Fruit fly (Drosophila melanogaster) whole organism, wandering third instar larva: ENCODE results near the gene Nup107.

Source experiments
- Abd-B ChIP-seq: fragments of >200 bp; optimal IDR thresholded peaks from 2 replicates; lab custom pipeline; 2017; ENCODE audit warnings: missing biosample characterization, missing genetic modification characterization
- CG32264 ChIP-seq: fragments of 200-800 bp; sonication (Bioruptor generic); optimal IDR thresholded peaks from 2 replicates; lab custom pipeline; 2016; ENCODE audit warnings: missing biosample characterization, missing genetic modification characterization
- CG9705 ChIP-seq: fragments of 200-800 bp; sonication (Bioruptor generic); optimal IDR thresholded peaks from 2 replicates; lab custom pipeline; 2018; ENCODE audit warnings: missing biosample characterization, mild to moderate bottlenecking, missing genetic modification characterization
- CrebA ChIP-seq: fragments of 200-800 bp; sonication (Bioruptor generic); optimal IDR thresholded peaks from 2 replicates; lab custom pipeline; 2016; ENCODE audit warnings: missing biosample characterization, mild to moderate bottlenecking, missing genetic modification characterization, borderline replicate concordance
- Dfd ChIP-seq: fragments of >200 bp; optimal IDR thresholded peaks from 2 replicates; lab custom pipeline; 2017; ENCODE audit warnings: missing biosample characterization, missing genetic modification characterization
- Dif ChIP-seq: fragments of 200-275, 200-300 bp; sonication (Bioruptor generic); optimal IDR thresholded peaks from 2 replicates; lab custom pipeline; 2018; ENCODE audit warnings: missing biosample characterization, missing genetic modification characterization; ENCODE audit not compliant: partially characterized antibody
- GATAd ChIP-seq: sonication (Bioruptor generic); optimal IDR thresholded peaks from 2 replicates; lab custom pipeline; 2016; ENCODE audit warnings: missing biosample characterization, missing genetic modification characterization
- HLH106 ChIP-seq: fragments of 200-800 bp; optimal IDR thresholded peaks from 3 replicates; lab custom pipeline; 2019; ENCODE audit warnings: missing biosample characterization, mild to moderate bottlenecking, missing genetic modification characterization, moderate library complexity
- Hnf4 ChIP-seq: fragments of 200-800 bp; sonication (Bioruptor generic); optimal IDR thresholded peaks from 2 replicates; lab custom pipeline; 2016; ENCODE audit warnings: missing biosample characterization, mild to moderate bottlenecking, missing genetic modification characterization
- Hr78 ChIP-seq: fragments of >200 bp; optimal IDR thresholded peaks from 2 replicates; lab custom pipeline; 2017; ENCODE audit warnings: missing biosample characterization, missing genetic modification characterization
- Hr83 ChIP-seq: fragments of 200-300 bp; sonication (Bioruptor generic); optimal IDR thresholded peaks from 2 replicates; lab custom pipeline; 2016; ENCODE audit warnings: missing biosample characterization, mild to moderate bottlenecking, missing genetic modification characterization, moderate library complexity; ENCODE audit not compliant: poor library complexity, severe bottlenecking
- Jra ChIP-seq: sonication (Bioruptor generic); optimal IDR thresholded peaks from 2 replicates; lab custom pipeline; 2016; ENCODE audit warnings: missing biosample characterization, missing genetic modification characterization
- Mio ChIP-seq: sonication (Bioruptor generic); optimal IDR thresholded peaks from 2 replicates; lab custom pipeline; 2016; ENCODE audit warnings: missing biosample characterization, missing genetic modification characterization
- Myc ChIP-seq: fragments of >200 bp; optimal IDR thresholded peaks from 2 replicates; lab custom pipeline; 2017
- OdsH ChIP-seq: fragments of 200-800 bp; sonication (Bioruptor generic); optimal IDR thresholded peaks from 2 replicates; lab custom pipeline; 2016; ENCODE audit warnings: missing biosample characterization, mild to moderate bottlenecking, missing genetic modification characterization
- Rel ChIP-seq, 2 experiments: fragments of 200-800 bp; sonication (Bioruptor generic) in 1 of 2; optimal IDR thresholded peaks; 2 replicates in 1 of 2; 3 replicates in 1 of 2; lab custom pipeline; 2016 to 2019; ENCODE audit warnings: mild to moderate bottlenecking in 2 of 2, missing biosample characterization in 2 of 2, missing genetic modification characterization in 2 of 2, moderate library complexity in 1 of 2
- Sp1 ChIP-seq: fragments of 200-800 bp; sonication (Bioruptor generic); optimal IDR thresholded peaks from 3 replicates; lab custom pipeline; 2019; ENCODE audit warnings: missing biosample characterization, mild to moderate bottlenecking, missing genetic modification characterization, moderate library complexity
- Vsx2 ChIP-seq: fragments of 200-300, 225-300 bp; sonication (Bioruptor generic); optimal IDR thresholded peaks from 2 replicates; lab custom pipeline; 2018; ENCODE audit warnings: missing biosample characterization, missing genetic modification characterization; ENCODE audit not compliant: partially characterized antibody
- br ChIP-seq: fragments of 200-800 bp; sonication (Bioruptor generic); optimal IDR thresholded peaks from 2 replicates; lab custom pipeline; 2016; ENCODE audit warnings: missing biosample characterization, missing genetic modification characterization
- brk ChIP-seq: fragments of 200-800 bp; sonication (Bioruptor generic); optimal IDR thresholded peaks from 2 replicates; lab custom pipeline; 2016; ENCODE audit warnings: missing biosample characterization, mild to moderate bottlenecking, missing genetic modification characterization
- dl ChIP-seq, 2 experiments: fragments of 175-275, 200-275 bp in 1 of 2; fragments of 200-275 bp in 1 of 2; sonication (Bioruptor generic); optimal IDR thresholded peaks; lab custom pipeline; 2018; ENCODE audit warnings: mild to moderate bottlenecking in 2 of 2, missing biosample characterization in 2 of 2, missing genetic modification characterization in 2 of 2, moderate library complexity in 2 of 2; ENCODE audit not compliant: partially characterized antibody in 2 of 2, insufficient read depth in 1 of 2
- dmrt93B ChIP-seq: fragments of 200-800 bp; sonication (Bioruptor generic); optimal IDR thresholded peaks from 2 replicates; lab custom pipeline; 2018; ENCODE audit warnings: missing biosample characterization, mild to moderate bottlenecking, missing genetic modification characterization
- dsf ChIP-seq: sonication (Bioruptor generic); optimal IDR thresholded peaks from 2 replicates; lab custom pipeline; 2016; ENCODE audit warnings: missing biosample characterization, missing genetic modification characterization, borderline replicate concordance
- ey ChIP-seq: fragments of 200-800 bp; sonication (Bioruptor generic); optimal IDR thresholded peaks from 2 replicates; lab custom pipeline; 2016; ENCODE audit warnings: missing biosample characterization, missing genetic modification characterization
- foxo ChIP-seq, 2 experiments: fragments of 200-800 bp; sonication (Bioruptor generic); optimal IDR thresholded peaks; 2 replicates in 1 of 2; 3 replicates in 1 of 2; lab custom pipeline; 2016 to 2017; ENCODE audit warnings: missing biosample characterization in 2 of 2, missing genetic modification characterization in 2 of 2
- fru ChIP-seq: fragments of 200-800 bp; sonication (Bioruptor generic); optimal IDR thresholded peaks from 3 replicates; lab custom pipeline; 2016; ENCODE audit warnings: missing biosample characterization, mild to moderate bottlenecking, missing genetic modification characterization
- h ChIP-seq: fragments of 200-800 bp; sonication (Bioruptor generic); optimal IDR thresholded peaks from 3 replicates; lab custom pipeline; 2016; ENCODE audit warnings: missing biosample characterization, mild to moderate bottlenecking, missing genetic modification characterization
- jim ChIP-seq: fragments of 175-275, 200-325 bp; sonication (Bioruptor generic); optimal IDR thresholded peaks from 2 replicates; lab custom pipeline; 2016; ENCODE audit warnings: missing biosample characterization, mild to moderate bottlenecking, missing genetic modification characterization
- lola ChIP-seq: fragments of >200 bp; optimal IDR thresholded peaks from 2 replicates; lab custom pipeline; 2017; ENCODE audit warnings: missing biosample characterization, missing genetic modification characterization
- pan ChIP-seq: fragments of >200 bp; optimal IDR thresholded peaks from 2 replicates; lab custom pipeline; 2017
- psq ChIP-seq: fragments of 200-800 bp; sonication (Bioruptor generic); optimal IDR thresholded peaks from 3 replicates; lab custom pipeline; 2017; ENCODE audit warnings: missing biosample characterization, mild to moderate bottlenecking, missing genetic modification characterization, moderate library complexity
- rgr ChIP-seq: fragments of 200-800 bp; sonication (Bioruptor generic); optimal IDR thresholded peaks from 3 replicates; lab custom pipeline; 2016; ENCODE audit warnings: missing biosample characterization, mild to moderate bottlenecking, missing genetic modification characterization
- sage ChIP-seq: fragments of 200-800 bp; sonication (Bioruptor generic); optimal IDR thresholded peaks from 2 replicates; lab custom pipeline; 2016; ENCODE audit warnings: missing biosample characterization, mild to moderate bottlenecking, missing genetic modification characterization
- sv ChIP-seq: fragments of 200-800 bp; sonication (Bioruptor generic); optimal IDR thresholded peaks from 3 replicates; lab custom pipeline; 2016; ENCODE audit warnings: missing biosample characterization, missing genetic modification characterization
- tai ChIP-seq: sonication (Bioruptor generic); optimal IDR thresholded peaks from 2 replicates; lab custom pipeline; 2016; ENCODE audit warnings: missing biosample characterization, missing genetic modification characterization
- woc ChIP-seq: sonication (Bioruptor generic); optimal IDR thresholded peaks from 2 replicates; lab custom pipeline; 2016; ENCODE audit warnings: missing biosample characterization, mild to moderate bottlenecking, missing genetic modification characterization

Nup107 gene

DNA sequence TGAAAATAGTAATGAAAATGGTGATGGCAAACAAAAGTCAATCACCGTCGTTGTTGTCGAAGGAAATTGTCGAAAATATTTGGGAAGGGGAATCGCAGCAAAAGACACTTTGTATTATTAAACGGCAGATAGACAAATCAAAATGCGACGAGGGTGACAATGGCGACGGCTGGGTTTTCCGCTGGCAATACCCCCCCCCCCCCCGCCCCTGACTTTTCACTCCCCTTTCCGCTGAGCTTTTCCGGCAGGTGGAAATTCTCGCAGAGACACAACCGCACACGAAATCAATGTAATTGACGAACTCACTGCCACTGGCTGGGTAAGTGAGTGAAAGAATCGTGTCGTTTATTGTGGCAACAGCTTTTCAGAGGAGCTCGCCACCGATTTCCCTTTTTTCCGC lies 27.8 kb downstream of the Nup107 start:
- no peak for TF ChIP-seq Myc (lab: Kevin White, UChicago)
- TF ChIP-seq dsf (GFP tag; lab: Kevin White, UChicago) = no peak
- TF ChIP-seq foxo (GFP tag; optimal IDR thresholded peaks at IDR 0.05; lab: Kevin White, UChicago) = no peak
- TF ChIP-seq sage (GFP tag; lab: Kevin White, UChicago) = no peak
- TF ChIP-seq Dfd = peak; percentile 83
- TF ChIP-seq CG32264 = no peak
- TF ChIP-seq Hr83 (GFP tag; lab: Kevin White, UChicago) = no peak
- no peak for TF ChIP-seq lola (GFP tag; lab: Kevin White, UChicago)
- TF ChIP-seq, all 38 proteins: peak for 1

DNA sequence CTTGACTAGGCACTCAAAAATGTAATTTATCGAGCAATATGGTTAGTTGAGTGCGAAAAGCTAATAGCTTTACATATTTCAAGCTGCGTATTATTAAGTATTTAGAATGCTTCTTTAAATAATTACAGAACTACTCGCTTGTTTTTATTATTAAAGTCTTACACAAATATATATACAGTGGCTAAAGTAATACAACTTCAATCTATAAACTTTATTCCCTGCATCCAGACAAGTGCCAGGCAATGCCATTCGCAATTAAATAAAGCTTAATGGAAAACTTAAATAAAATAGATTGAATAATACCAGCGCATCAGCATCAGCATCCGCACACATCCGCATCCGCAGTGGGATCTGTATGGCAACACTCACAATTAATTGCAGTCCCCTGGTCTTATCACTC lies 29.6 kb downstream of the Nup107 start:
- TF ChIP-seq fru (GFP tag; lab: Kevin White, UChicago) = no peak
- TF ChIP-seq woc (GFP tag; lab: Kevin White, UChicago) = no peak
- no peak for TF ChIP-seq GATAd
- no peak for TF ChIP-seq Rel (GFP tag; optimal IDR thresholded peaks at IDR 0.05; lab: Kevin White, UChicago)
- TF ChIP-seq Rel (tag; optimal IDR thresholded peaks at IDR 0.05; lab: Kevin White, UChicago) = no peak
- no peak for TF ChIP-seq jim (GFP tag; lab: Kevin White, UChicago)
- TF ChIP-seq rgr (GFP tag; lab: Kevin White, UChicago) = no peak
- no peak for TF ChIP-seq CG32264
- TF ChIP-seq pan (lab: Kevin White, UChicago) = no peak
- TF ChIP-seq CrebA (GFP tag; lab: Kevin White, UChicago) = no peak
- TF ChIP-seq lola (GFP tag; lab: Kevin White, UChicago) = no peak
- TF ChIP-seq dl (GFP tag; optimal IDR thresholded peaks at IDR 0.05; lab: Kevin White, UChicago; ENCODE audit: insufficient read depth in 1 of 2, partially characterized antibody in 2 of 2) = no peak
- no peak for TF ChIP-seq h (GFP tag; lab: Kevin White, UChicago)
- TF ChIP-seq Myc (lab: Kevin White, UChicago) = no peak
- TF ChIP-seq sage (GFP tag; lab: Kevin White, UChicago) = no peak
- TF ChIP-seq brk = no peak
- TF ChIP-seq Dif (GFP tag; lab: Kevin White, UChicago) = no peak

DNA sequence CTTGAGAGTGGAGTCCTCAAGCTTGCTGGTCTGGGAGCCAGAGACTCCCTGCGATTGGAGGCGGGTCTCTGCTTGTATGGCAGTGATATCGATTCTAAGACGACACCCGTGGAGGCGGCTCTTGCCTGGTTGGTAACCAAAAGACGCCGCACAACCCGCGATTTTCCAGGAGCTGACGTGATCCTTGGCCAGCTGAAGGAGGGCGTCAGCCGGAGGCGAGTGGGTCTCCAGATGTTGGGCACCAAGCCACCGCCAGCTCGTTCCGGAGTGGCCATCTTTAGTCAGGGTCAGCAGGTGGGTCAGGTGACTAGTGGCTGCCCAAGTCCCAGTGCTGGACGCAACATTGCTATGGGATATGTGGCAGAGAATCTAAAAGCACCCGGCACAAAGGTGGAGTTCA lies 31.4 kb downstream of the Nup107 start:
- no peak for TF ChIP-seq Hr83 (GFP tag; lab: Kevin White, UChicago)

DNA sequence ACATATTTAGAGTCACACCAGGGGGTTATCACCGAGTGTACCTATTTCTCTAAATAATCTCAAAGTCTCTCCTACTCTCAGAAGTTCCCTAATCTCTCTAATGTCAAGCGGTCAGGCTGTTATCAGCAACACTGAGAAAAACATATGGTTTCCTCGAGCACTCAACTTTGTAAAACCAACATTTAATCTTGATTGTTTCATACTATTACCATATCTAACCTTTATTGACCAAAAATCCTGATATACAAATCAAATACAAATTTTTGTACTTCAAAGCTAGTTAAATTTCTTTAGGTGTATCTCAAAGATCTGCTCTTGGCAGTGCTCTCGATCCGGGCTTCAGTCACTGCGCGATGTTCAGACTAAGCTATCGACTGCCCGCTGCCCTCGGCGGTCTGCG lies 32.6 kb downstream of the Nup107 start, which contains the start of gene CG6415:
CG6415 (plus strand) TSS at position 341 of the 400 bp plus-strand sequence.
- TF ChIP-seq Hr78 (GFP tag; lab: Kevin White, UChicago) (no peak), dmrt93B (GFP tag; lab: Kevin White, UChicago) (peak; percentile 56), CG9705 (no peak), woc (GFP tag; lab: Kevin White, UChicago) (peak; percentile 35), Dif (GFP tag; lab: Kevin White, UChicago) (no peak), sv (GFP tag; lab: Kevin White, UChicago) (peak; percentile 52), dl (GFP tag; optimal IDR thresholded peaks at IDR 0.05; lab: Kevin White, UChicago; ENCODE audit: insufficient read depth in 1 of 2, partially characterized antibody in 2 of 2) (no peak), Abd-B (no peak), br (GFP tag; lab: Kevin White, UChicago) (peak; percentile 81), Hnf4 (GFP tag; lab: Kevin White, UChicago) (peak; percentile 76), fru (GFP tag; lab: Kevin White, UChicago) (peak; percentile 86), brk (peak; percentile 47), lola (GFP tag; lab: Kevin White, UChicago) (no peak), Mio (GFP tag; lab: Kevin White, UChicago) (no peak), tai (GFP tag; lab: Kevin White, UChicago) (no peak), HLH106 (peak; percentile 82), jim (GFP tag; lab: Kevin White, UChicago) (no peak), sage (GFP tag; lab: Kevin White, UChicago) (no peak), Sp1 (GFP tag; lab: Kevin White, UChicago) (peak; percentile 67), CG32264 (peak; percentile 38), Rel (GFP tag; optimal IDR thresholded peaks at IDR 0.05; lab: Kevin White, UChicago) (no peak), Rel (tag; optimal IDR thresholded peaks at IDR 0.05; lab: Kevin White, UChicago) (peak; percentile 40), Jra (GFP tag; lab: Kevin White, UChicago) (peak; percentile 39), h (GFP tag; lab: Kevin White, UChicago) (peak; percentile 92), foxo (GFP tag; optimal IDR thresholded peaks at IDR 0.05; lab: Kevin White, UChicago) (peak; percentile 9 to 81), Hr83 (GFP tag; lab: Kevin White, UChicago) (no peak), psq (peak; percentile 55), OdsH (peak; percentile 84), Vsx2 (GFP tag; lab: Kevin White, UChicago) (no peak), rgr (GFP tag; lab: Kevin White, UChicago) (peak; percentile 86), ey (GFP tag; lab: Kevin White, UChicago) (peak; percentile 85), Myc (lab: Kevin White, UChicago) (no peak)
